Worm (Caenorhabditis elegans) whole organism, L1 larva: ENCODE measurements around the gene C17E7.13.

Source experiments
- F16B12.6 ChIP-seq: fragments of 150-350 bp; optimal IDR thresholded peaks from 2 replicates; lab custom pipeline; 2014; ENCODE audit warnings: missing biosample characterization, missing genetic modification characterization
- Y116A8C.19 ChIP-seq: sonication (generic microtip); optimal IDR thresholded peaks from 2 replicates; lab custom pipeline; 2016; ENCODE audit warnings: missing compliant biosample characterization, missing genetic modification characterization, borderline replicate concordance
- aly-2 ChIP-seq: fragments of 150-350 bp; optimal IDR thresholded peaks from 2 replicates; lab custom pipeline; 2014; ENCODE audit warnings: missing biosample characterization, missing genetic modification characterization
- ces-1 ChIP-seq: fragments of 150-350 bp; optimal IDR thresholded peaks from 2 replicates; lab custom pipeline; 2014; ENCODE audit warnings: missing biosample characterization, missing genetic modification reagents, missing genetic modification characterization
- efl-1 ChIP-seq, 4 experiments: fragments of 150-350 bp; optimal IDR thresholded peaks in 3 of 4; peaks in 1 of 4; 1 replicate in 1 of 4; 2 replicates in 3 of 4; lab custom pipeline; 2014; ENCODE audit warnings: missing biosample characterization in 2 of 4, missing genetic modification characterization in 2 of 4, missing genetic modification reagents in 2 of 4
- elt-2 ChIP-seq: sonication (generic microtip); optimal IDR thresholded peaks from 2 replicates; lab custom pipeline; 2016; ENCODE audit warnings: missing genetic modification characterization, mild to moderate bottlenecking, inconsistent platforms, missing compliant biosample characterization, missing genetic modification reagents
- elt-3 ChIP-seq, 6 experiments: fragments of 150-350 bp in 1 of 6; sonication (generic microtip); optimal IDR thresholded peaks; 2 replicates each; lab custom pipeline; 2017 to 2018; ENCODE audit warnings: missing biosample characterization in 6 of 6, missing genetic modification characterization in 6 of 6, inconsistent platforms in 1 of 6
- fkh-10 ChIP-seq: sonication (generic microtip); optimal IDR thresholded peaks from 2 replicates; lab custom pipeline; 2017; ENCODE audit warnings: missing biosample characterization, missing genetic modification reagents, missing genetic modification characterization
- fkh-8 ChIP-seq: sonication (generic microtip); optimal IDR thresholded peaks from 2 replicates; lab custom pipeline; 2016; ENCODE audit warnings: mild to moderate bottlenecking, missing genetic modification characterization, missing compliant biosample characterization
- hlh-17 ChIP-seq: fragments of 200-800 bp; sonication (Bioruptor generic); optimal IDR thresholded peaks from 2 replicates; lab custom pipeline; 2018; ENCODE audit warnings: missing genetic modification characterization, mild to moderate bottlenecking, missing compliant biosample characterization, moderate library complexity, borderline replicate concordance
- lin-35 ChIP-seq, 2 experiments: fragments of 150-350 bp; optimal IDR thresholded peaks; 2 replicates each; lab custom pipeline; 2014; ENCODE audit warnings: missing biosample characterization in 2 of 2, missing genetic modification characterization in 2 of 2, missing genetic modification reagents in 2 of 2
- mep-1 ChIP-seq: fragments of 150-350 bp; optimal IDR thresholded peaks from 2 replicates; lab custom pipeline; 2014; ENCODE audit warnings: missing biosample characterization, missing genetic modification characterization
- nhr-11 ChIP-seq: fragments of 150-350 bp; optimal IDR thresholded peaks from 2 replicates; lab custom pipeline; 2014; ENCODE audit warnings: missing biosample characterization, missing genetic modification characterization
- nhr-28 ChIP-seq: fragments of 150-350 bp; optimal IDR thresholded peaks from 2 replicates; lab custom pipeline; 2014; ENCODE audit warnings: missing biosample characterization, missing genetic modification characterization
- nhr-47 ChIP-seq: sonication (generic microtip); optimal IDR thresholded peaks from 2 replicates; lab custom pipeline; 2016; ENCODE audit warnings: mild to moderate bottlenecking, missing genetic modification characterization, moderate library complexity, missing compliant biosample characterization
- nhr-84 ChIP-seq: sonication (generic microtip); optimal IDR thresholded peaks from 2 replicates; lab custom pipeline; 2017; ENCODE audit warnings: missing biosample characterization, missing genetic modification characterization
- nhr-85 ChIP-seq: sonication (generic microtip); peaks from one replicate; lab custom pipeline; 2016; ENCODE audit warnings: missing genetic modification characterization, inconsistent platforms, missing compliant biosample characterization
- rnt-1 ChIP-seq: sonication (generic microtip); optimal IDR thresholded peaks from 2 replicates; lab custom pipeline; 2016; ENCODE audit warnings: mild to moderate bottlenecking, missing genetic modification characterization, moderate library complexity, missing compliant biosample characterization
- sup-37 ChIP-seq: fragments of 200-800 bp; sonication (Bioruptor generic); optimal IDR thresholded peaks from 2 replicates; lab custom pipeline; 2018; ENCODE audit warnings: mild to moderate bottlenecking, missing genetic modification characterization, missing compliant biosample characterization
- tbx-2 ChIP-seq: sonication (generic microtip); optimal IDR thresholded peaks from 2 replicates; lab custom pipeline; 2016; ENCODE audit warnings: missing genetic modification characterization, missing compliant biosample characterization
- unc-86 ChIP-seq: sonication (generic microtip); optimal IDR thresholded peaks from 2 replicates; lab custom pipeline; 2016; ENCODE audit warnings: missing genetic modification characterization, missing compliant biosample characterization

C17E7.13 gene

DNA sequence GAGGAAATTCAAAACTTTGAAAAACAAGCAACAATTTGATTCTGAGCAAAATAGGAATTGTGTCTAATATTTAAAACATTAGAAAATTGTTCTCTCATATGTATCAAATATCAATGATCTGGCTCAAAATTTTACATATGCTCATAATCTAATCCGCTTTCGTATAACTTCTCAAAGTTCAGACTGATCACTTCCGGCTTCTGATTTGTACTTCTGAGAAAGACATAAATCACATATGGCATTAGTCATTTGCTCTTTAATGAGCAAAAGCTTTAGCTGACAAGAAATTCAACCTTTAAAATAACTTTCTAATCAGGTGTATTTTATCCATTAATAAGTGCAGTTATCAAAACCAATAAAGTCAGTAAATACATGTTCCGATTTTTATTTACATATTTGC, 33.2 kb downstream of the C17E7.13 start (continued):
- peak; percentile 76 for TF ChIP-seq nhr-47
- TF ChIP-seq tbx-2: no peak
- no peak for TF ChIP-seq F16B12.6 (tag; lab: Kevin White, UChicago)

DNA sequence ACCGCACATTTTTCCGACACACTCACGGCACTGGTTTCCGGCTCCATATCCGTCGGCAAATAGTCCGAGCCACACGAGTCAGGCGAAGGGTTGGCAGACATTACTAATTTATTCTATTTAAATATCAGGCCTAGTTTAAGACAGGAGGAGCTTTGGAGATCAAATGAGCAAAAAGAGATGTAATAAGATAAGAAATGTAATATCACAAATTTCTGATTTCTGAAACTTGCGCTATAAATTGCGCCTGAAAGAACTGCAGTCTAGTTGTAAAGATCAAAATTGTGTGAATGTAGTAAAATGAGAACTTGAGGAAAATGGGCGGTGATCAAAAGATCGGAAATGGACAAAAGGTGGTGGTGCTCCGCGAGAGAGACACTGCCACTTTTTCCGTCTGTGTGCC, 34.2 kb downstream of the C17E7.13 start, which contains the start of gene nhr-186:
Gene nhr-186, minus strand, starts transcription at position 101 of the 400 bp plus-strand sequence.
- TF ChIP-seq efl-1 (optimal IDR thresholded peaks at IDR 0.05; lab: Kevin White, UChicago) (no peak), efl-1 (GFP tag; optimal IDR thresholded peaks at IDR 0.05 in 1 of 2; lab: Kevin White, UChicago) (peak in 1 of 2 experiments; percentile 76), fkh-10 (GFP tag; lab: Kevin White, UChicago) (peak; percentile 6), lin-35 (GFP tag; optimal IDR thresholded peaks at IDR 0.05; lab: Kevin White, UChicago) (no peak), nhr-28 (tag; lab: Kevin White, UChicago) (no peak), ces-1 (GFP tag; lab: Kevin White, UChicago) (no peak)

- TF ChIP-seq elt-2 (tag; lab: Kevin White, UChicago): peak; percentile 76
- TF ChIP-seq aly-2 (tag; lab: Kevin White, UChicago): no peak
Observed at ce11 chrV:3851760-3852159, 37.3 kb downstream of the C17E7.13 start.

DNA sequence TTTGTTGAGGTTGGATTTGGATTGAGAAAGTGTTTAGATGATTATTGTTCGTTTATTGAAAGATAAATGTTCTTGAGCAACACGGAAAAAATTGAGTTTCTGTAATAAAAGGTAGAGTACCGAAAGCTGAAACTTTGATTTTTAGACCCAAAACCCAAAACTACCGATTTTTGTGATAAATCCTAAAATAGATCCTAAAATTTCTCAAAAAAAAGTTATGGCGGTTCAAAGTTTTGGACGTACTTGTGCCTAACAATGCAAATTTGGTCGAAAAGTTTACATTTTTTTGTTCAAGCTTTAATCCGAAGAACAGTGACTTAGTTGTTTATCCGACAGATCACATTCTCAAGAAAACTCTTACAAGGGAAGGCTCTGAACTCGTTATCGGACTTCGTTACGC, 41.8 kb downstream of the C17E7.13 start, which contains the start of gene nhr-185:
Gene nhr-185, minus strand, starts transcription at position 101 of the 400 bp plus-strand sequence.
- TF ChIP-seq mep-1 (no peak), hlh-17 (no peak), Y116A8C.19 (no peak)

ce11 chrV:3843926-3844325, 45.2 kb downstream of the C17E7.13 start, which contains the start of gene ugt-32:
ugt-32 (minus strand) TSS chrV:3844007.
- TF ChIP-seq elt-2 (tag; lab: Kevin White, UChicago) (peak; percentile 10), rnt-1 (no peak), efl-1 (optimal IDR thresholded peaks at IDR 0.05; lab: Kevin White, UChicago) (no peak), efl-1 (GFP tag; optimal IDR thresholded peaks at IDR 0.05 in 1 of 2; lab: Kevin White, UChicago) (peak in 1 of 2 experiments; percentile 37), nhr-11 (no peak), unc-86 (tag; lab: Kevin White, UChicago) (no peak), elt-3 (tag; optimal IDR thresholded peaks at IDR 0.05; lab: Kevin White, UChicago) (peak in 1 of 6 experiments; percentile 0)
- TF ChIP-seq, all 84 proteins: peak for 3

- TF ChIP-seq sup-37 (GFP tag; lab: Kevin White, UChicago): no peak
- peak in 1 of 6 experiments; percentile 0 for TF ChIP-seq elt-3 (tag; optimal IDR thresholded peaks at IDR 0.05; lab: Kevin White, UChicago)
- TF ChIP-seq nhr-84 (tag; lab: Kevin White, UChicago): no peak
- TF ChIP-seq nhr-85 (tag; lab: Kevin White, UChicago): peak; percentile 47
- no peak for TF ChIP-seq fkh-8 (tag; lab: Kevin White, UChicago)
Observed at ce11 chrV:3841462-3841861, 47.6 kb downstream of the C17E7.13 start.
